Fruit fly (Drosophila melanogaster): ENCODE results near the gene Alp13.

Gene Alp13

dm6 chr3R:10040505-10040904 is 34.7 kb downstream of the Alp13 start:
- no peak for TF ChIP-seq Sin3A (optimal IDR thresholded peaks at IDR 0.05)
- TF ChIP-seq psq (optimal IDR thresholded peaks at IDR 0.05): no peak
- TF ChIP-seq insv (optimal IDR thresholded peaks at IDR 0.05): no peak
- TF ChIP-seq Myc (optimal IDR thresholded peaks at IDR 0.05): no peak
- TF ChIP-seq h (optimal IDR thresholded peaks at IDR 0.05): no peak
- TF ChIP-seq ttk (optimal IDR thresholded peaks at IDR 0.05): no peak

- TF ChIP-seq insv (optimal IDR thresholded peaks at IDR 0.05): no peak
- no peak for TF ChIP-seq psq (optimal IDR thresholded peaks at IDR 0.05)
- no peak for TF ChIP-seq Myc (optimal IDR thresholded peaks at IDR 0.05)
- TF ChIP-seq Sin3A (optimal IDR thresholded peaks at IDR 0.05): no peak
- TF ChIP-seq h (optimal IDR thresholded peaks at IDR 0.05): no peak
- TF ChIP-seq ttk (optimal IDR thresholded peaks at IDR 0.05): no peak
Measured at dm6 chr3R:10039188-10039587, 36.0 kb downstream of the Alp13 start.

dm6 chr3R:10035765-10036164 is 39.4 kb downstream of the Alp13 start:
- TF ChIP-seq ttk (optimal IDR thresholded peaks at IDR 0.05) (no peak), psq (optimal IDR thresholded peaks at IDR 0.05) (no peak), Myc (optimal IDR thresholded peaks at IDR 0.05) (no peak), insv (optimal IDR thresholded peaks at IDR 0.05) (no peak), Sin3A (optimal IDR thresholded peaks at IDR 0.05) (no peak)

- no peak for TF ChIP-seq Sin3A (optimal IDR thresholded peaks at IDR 0.05)
- TF ChIP-seq insv (optimal IDR thresholded peaks at IDR 0.05): no peak
- no peak for TF ChIP-seq h (optimal IDR thresholded peaks at IDR 0.05)
- no peak for TF ChIP-seq ttk (optimal IDR thresholded peaks at IDR 0.05)
- TF ChIP-seq psq (optimal IDR thresholded peaks at IDR 0.05): no peak
- TF ChIP-seq Myc (optimal IDR thresholded peaks at IDR 0.05): no peak
Measured at dm6 chr3R:10034995-10035446, 40.2 kb downstream of the Alp13 start.

- TF ChIP-seq h (optimal IDR thresholded peaks at IDR 0.05): no peak
- TF ChIP-seq insv (optimal IDR thresholded peaks at IDR 0.05): no peak
- no peak for TF ChIP-seq psq (optimal IDR thresholded peaks at IDR 0.05)
- no peak for TF ChIP-seq ttk (optimal IDR thresholded peaks at IDR 0.05)
- TF ChIP-seq Sin3A (optimal IDR thresholded peaks at IDR 0.05): no peak
- TF ChIP-seq Myc (optimal IDR thresholded peaks at IDR 0.05): no peak
Measured at dm6 chr3R:10032951-10033720, 42.0 kb downstream of the Alp13 start.

- TF ChIP-seq insv (optimal IDR thresholded peaks at IDR 0.05) (no peak), h (optimal IDR thresholded peaks at IDR 0.05) (no peak), ttk (optimal IDR thresholded peaks at IDR 0.05) (no peak), psq (optimal IDR thresholded peaks at IDR 0.05) (no peak), Sin3A (optimal IDR thresholded peaks at IDR 0.05) (no peak), Myc (optimal IDR thresholded peaks at IDR 0.05) (no peak)
Measured at dm6 chr3R:10031480-10031879, 43.7 kb downstream of the Alp13 start.

- TF ChIP-seq Sin3A (optimal IDR thresholded peaks at IDR 0.05) (no peak), psq (optimal IDR thresholded peaks at IDR 0.05) (no peak), insv (optimal IDR thresholded peaks at IDR 0.05) (no peak), h (optimal IDR thresholded peaks at IDR 0.05) (no peak), ttk (optimal IDR thresholded peaks at IDR 0.05) (no peak), Myc (optimal IDR thresholded peaks at IDR 0.05) (no peak)
Measured at dm6 chr3R:10028378-10028777, 46.8 kb downstream of the Alp13 start.

- TF ChIP-seq ttk (optimal IDR thresholded peaks at IDR 0.05): no peak
- no peak for TF ChIP-seq psq (optimal IDR thresholded peaks at IDR 0.05)
- TF ChIP-seq Sin3A (optimal IDR thresholded peaks at IDR 0.05): no peak
- TF ChIP-seq insv (optimal IDR thresholded peaks at IDR 0.05): no peak
- TF ChIP-seq Myc (optimal IDR thresholded peaks at IDR 0.05): no peak
- no peak for TF ChIP-seq h (optimal IDR thresholded peaks at IDR 0.05)
Measured at dm6 chr3R:10025050-10025449, 50.1 kb downstream of the Alp13 start, which contains the start of gene CG31407. CG31407 (minus strand) TSS chr3R:10025150.

dm6 chr3R:10024032-10024712 is 51.0 kb downstream of the Alp13 start:
- TF ChIP-seq psq (optimal IDR thresholded peaks at IDR 0.05) (no peak), h (optimal IDR thresholded peaks at IDR 0.05) (no peak), insv (optimal IDR thresholded peaks at IDR 0.05) (no peak), Sin3A (optimal IDR thresholded peaks at IDR 0.05) (no peak), Myc (optimal IDR thresholded peaks at IDR 0.05) (no peak), ttk (optimal IDR thresholded peaks at IDR 0.05) (no peak)

Measured in Kc167 (cell line).